Worm (Caenorhabditis elegans): ENCODE measurements around the gene pqn-74.

pqn-74 gene

ce11 chrIV:13318773-13319172 lies 12.4 kb downstream of the pqn-74 start (continued):
- TF ChIP-seq efl-3 (GFP tag; optimal IDR thresholded peaks at IDR 0.05) (no peak), nhr-237 (tag; optimal IDR thresholded peaks at IDR 0.05) (no peak), Y116A8C.19 (tag; optimal IDR thresholded peaks at IDR 0.05; ENCODE audit: borderline replicate concordance) (no peak), dpl-1 (GFP tag; optimal IDR thresholded peaks at IDR 0.05) (no peak), nhr-90 (tag; optimal IDR thresholded peaks at IDR 0.05; ENCODE audit: poor library complexity) (peak; percentile 58), vab-15 (tag; optimal IDR thresholded peaks at IDR 0.05) (no peak), skn-1 (tag; optimal IDR thresholded peaks at IDR 0.05) (no peak)

- TF ChIP-seq nhr-76 (tag; optimal IDR thresholded peaks at IDR 0.05) (no peak), nhr-85 (tag) (no peak), pax-3 (tag; optimal IDR thresholded peaks at IDR 0.05) (no peak), elt-2 (tag; optimal IDR thresholded peaks at IDR 0.05) (no peak), sptf-1 (tag; optimal IDR thresholded peaks at IDR 0.05) (no peak), zag-1 (tag; optimal IDR thresholded peaks at IDR 0.05) (no peak), sup-37 (GFP tag; optimal IDR thresholded peaks at IDR 0.05) (no peak), blmp-1 (tag; optimal IDR thresholded peaks at IDR 0.05) (no peak)
Measured at ce11 chrIV:13315344-13315743, 15.9 kb downstream of the pqn-74 start, which contains the start of gene fat-1. TSS of gene fat-1 (plus strand) at chrIV:13315644.

ce11 chrIV:13314181-13314580 lies 17.0 kb downstream of the pqn-74 start:
- no peak for TF ChIP-seq fkh-10 (GFP tag; optimal IDR thresholded peaks at IDR 0.05)
- TF ChIP-seq ceh-90 (tag; optimal IDR thresholded peaks at IDR 0.05) = no peak
- no peak for TF ChIP-seq blmp-1 (tag; optimal IDR thresholded peaks at IDR 0.05)
- TF ChIP-seq lin-14 (GFP tag; optimal IDR thresholded peaks at IDR 0.05) = peak; percentile 3
- no peak for TF ChIP-seq F16B12.6 (tag; optimal IDR thresholded peaks at IDR 0.05)
- TF ChIP-seq mep-1 (tag; optimal IDR thresholded peaks at IDR 0.05) = no peak
- TF ChIP-seq mef-2 (tag; optimal IDR thresholded peaks at IDR 0.05) = no peak
- no peak for TF ChIP-seq sup-37 (GFP tag; optimal IDR thresholded peaks at IDR 0.05)
- TF ChIP-seq unc-130 (tag; optimal IDR thresholded peaks at IDR 0.05) = no peak
- TF ChIP-seq C16A3.4 (tag; optimal IDR thresholded peaks at IDR 0.05) = no peak
- no peak for TF ChIP-seq ztf-11 (tag; optimal IDR thresholded peaks at IDR 0.05)
- no peak for TF ChIP-seq tlp-1 (tag; optimal IDR thresholded peaks at IDR 0.05)
- TF ChIP-seq vab-15 (tag; optimal IDR thresholded peaks at IDR 0.05) = no peak
- TF ChIP-seq swsn-7 (tag; optimal IDR thresholded peaks at IDR 0.05) = no peak
- no peak for TF ChIP-seq ceh-82 (tag; optimal IDR thresholded peaks at IDR 0.05)
- peak; percentile 40 for TF ChIP-seq nhr-85 (tag)
- peak; percentile 26 for TF ChIP-seq nhr-71 (tag; optimal IDR thresholded peaks at IDR 0.05)
- no peak for TF ChIP-seq ets-5 (GFP tag; IDR thresholded peaks at IDR 0.05)
- no peak for TF ChIP-seq isw-1 (GFP tag; IDR thresholded peaks at IDR 0.05)
- TF ChIP-seq egl-13 (tag; optimal IDR thresholded peaks at IDR 0.05) = no peak
- no peak for TF ChIP-seq efl-1 (optimal IDR thresholded peaks at IDR 0.05)
- TF ChIP-seq efl-1 (GFP tag; optimal IDR thresholded peaks at IDR 0.05 in 1 of 2) = peak in 1 of 2 experiments; percentile 3
- no peak for TF ChIP-seq snu-23 (GFP tag; optimal IDR thresholded peaks at IDR 0.05)
- no peak for TF ChIP-seq lin-13 (GFP tag; optimal IDR thresholded peaks at IDR 0.05)
- peak; percentile 95 for TF ChIP-seq elt-2 (tag; optimal IDR thresholded peaks at IDR 0.05)
- no peak for TF ChIP-seq ztf-4 (tag; optimal IDR thresholded peaks at IDR 0.05)
- no peak for TF ChIP-seq rnt-1 (tag; optimal IDR thresholded peaks at IDR 0.05)
- no peak for TF ChIP-seq mdl-1 (tag; optimal IDR thresholded peaks at IDR 0.05)
- no peak for TF ChIP-seq C04F5.9 (tag; optimal IDR thresholded peaks at IDR 0.05)
- no peak for TF ChIP-seq fkh-8 (tag; optimal IDR thresholded peaks at IDR 0.05)
- no peak for TF ChIP-seq nhr-84 (tag; optimal IDR thresholded peaks at IDR 0.05)
- no peak for TF ChIP-seq snpc-4 (tag; optimal IDR thresholded peaks at IDR 0.05)
- no peak for TF ChIP-seq unc-30 (tag; optimal IDR thresholded peaks at IDR 0.05)
- peak in 1 of 2 experiments; percentile 6 for TF ChIP-seq lin-35 (GFP tag; optimal IDR thresholded peaks at IDR 0.05)
- no peak for TF ChIP-seq fos-1 (tag; optimal IDR thresholded peaks at IDR 0.05)
- no peak for TF ChIP-seq nhr-12 (tag; optimal IDR thresholded peaks at IDR 0.05)
- TF ChIP-seq pqm-1 (tag; optimal IDR thresholded peaks at IDR 0.05) = peak; percentile 1
- no peak for TF ChIP-seq zip-4 (GFP tag; optimal IDR thresholded peaks at IDR 0.05)

Data from whole organism, L1 larva.